Worm (Caenorhabditis elegans) whole organism, L3 larva: ENCODE data around the gene str-84.
A peak's percentile ranks its signal among the peaks of the same experiment; 100 is the strongest.

Experiments
- aly-2 ChIP-seq: fragments of 150-350 bp; optimal IDR thresholded peaks from 2 replicates; lab custom pipeline; 2014; ENCODE audit warnings: missing biosample characterization, missing genetic modification characterization
- ama-1 ChIP-seq: fragments of 150-350 bp; optimal IDR thresholded peaks from 2 replicates; lab custom pipeline; 2018
- ceh-16 ChIP-seq: sonication (generic microtip); optimal IDR thresholded peaks from 2 replicates; lab custom pipeline; 2017; ENCODE audit warnings: missing biosample characterization, missing genetic modification characterization
- ceh-28 ChIP-seq: fragments of 150-350 bp; optimal IDR thresholded peaks from 2 replicates; lab custom pipeline; 2014; ENCODE audit warnings: missing biosample characterization, missing genetic modification reagents, missing genetic modification characterization
- ceh-82 ChIP-seq: fragments of 150-350 bp; optimal IDR thresholded peaks from 2 replicates; lab custom pipeline; 2014; ENCODE audit warnings: missing biosample characterization, missing genetic modification characterization
- ceh-9 ChIP-seq: sonication (generic microtip); optimal IDR thresholded peaks from 2 replicates; lab custom pipeline; 2018; ENCODE audit warnings: missing biosample characterization, missing genetic modification characterization
- egl-27 ChIP-seq: sonication (generic microtip); optimal IDR thresholded peaks from 4 replicates; lab custom pipeline; 2017; ENCODE audit warnings: missing biosample characterization, missing genetic modification reagents, missing genetic modification characterization
- elt-1 ChIP-seq: fragments of 150-350 bp; optimal IDR thresholded peaks from 2 replicates; lab custom pipeline; 2014; ENCODE audit warnings: missing biosample characterization, missing genetic modification characterization
- elt-2 ChIP-seq: sonication (generic microtip); optimal IDR thresholded peaks from 2 replicates; lab custom pipeline; 2016; ENCODE audit warnings: missing genetic modification reagents, mild to moderate bottlenecking, missing genetic modification characterization, missing compliant biosample characterization
- fkh-10 ChIP-seq: sonication (generic microtip); optimal IDR thresholded peaks from 2 replicates; lab custom pipeline; 2017; ENCODE audit warnings: missing biosample characterization, missing genetic modification reagents, missing genetic modification characterization
- fkh-2 ChIP-seq: fragments of 150-350 bp; optimal IDR thresholded peaks from 2 replicates; lab custom pipeline; 2014; ENCODE audit warnings: missing biosample characterization, missing genetic modification reagents, missing genetic modification characterization
- fos-1 ChIP-seq: fragments of 150-350 bp; optimal IDR thresholded peaks from 2 replicates; lab custom pipeline; 2014; ENCODE audit warnings: missing biosample characterization, missing genetic modification characterization
- hmg-11 ChIP-seq: sonication (generic microtip); optimal IDR thresholded peaks from 2 replicates; lab custom pipeline; 2016; ENCODE audit warnings: missing genetic modification characterization, missing compliant biosample characterization
- jun-1 ChIP-seq: fragments of 150-350 bp; optimal IDR thresholded peaks from 2 replicates; lab custom pipeline; 2014; ENCODE audit warnings: missing biosample characterization, missing genetic modification reagents, missing genetic modification characterization
- mml-1 ChIP-seq: fragments of 150-350 bp; sonication (generic microtip); optimal IDR thresholded peaks from 3 replicates; lab custom pipeline; 2014; ENCODE audit warnings: missing biosample characterization, missing genetic modification characterization
- nhr-11 ChIP-seq: fragments of 150-350 bp; optimal IDR thresholded peaks from 2 replicates; lab custom pipeline; 2014; ENCODE audit warnings: missing biosample characterization, missing genetic modification characterization
- nhr-23 ChIP-seq: fragments of 150-350 bp; optimal IDR thresholded peaks from 2 replicates; lab custom pipeline; 2014; ENCODE audit warnings: missing biosample characterization, missing genetic modification reagents, missing genetic modification characterization
- nhr-237 ChIP-seq: fragments of 150-350 bp; optimal IDR thresholded peaks from 2 replicates; lab custom pipeline; 2014; ENCODE audit warnings: missing biosample characterization, missing genetic modification characterization
- nhr-25 ChIP-seq: sonication (generic microtip); optimal IDR thresholded peaks from 2 replicates; lab custom pipeline; 2017; ENCODE audit warnings: missing biosample characterization, missing genetic modification characterization
- nhr-43 ChIP-seq: sonication (generic microtip); optimal IDR thresholded peaks from 2 replicates; lab custom pipeline; 2016; ENCODE audit warnings: mild to moderate bottlenecking, missing genetic modification characterization, missing compliant biosample characterization; ENCODE audit not compliant: poor library complexity, severe bottlenecking
- nhr-67 ChIP-seq: fragments of 150-350 bp; optimal IDR thresholded peaks from 2 replicates; lab custom pipeline; 2014; ENCODE audit warnings: missing biosample characterization, missing genetic modification characterization
- nhr-77 ChIP-seq: fragments of 150-350 bp; optimal IDR thresholded peaks from 2 replicates; lab custom pipeline; 2014; ENCODE audit warnings: missing biosample characterization, missing genetic modification characterization
- pha-4 ChIP-seq: fragments of 150-350 bp; optimal IDR thresholded peaks from 2 replicates; lab custom pipeline; 2014; ENCODE audit warnings: missing biosample characterization, missing genetic modification reagents, missing genetic modification characterization
- pqm-1 ChIP-seq: fragments of 150-350 bp; optimal IDR thresholded peaks from 2 replicates; lab custom pipeline; 2017; ENCODE audit warnings: missing biosample characterization, missing genetic modification characterization, inconsistent platforms
- sea-2 ChIP-seq: fragments of 150-350 bp; sonication (generic microtip); optimal IDR thresholded peaks from 4 replicates; lab custom pipeline; 2014; ENCODE audit warnings: missing biosample characterization, missing genetic modification reagents, missing genetic modification characterization
- snpc-4 ChIP-seq: fragments of 150-350 bp; optimal IDR thresholded peaks from 2 replicates; lab custom pipeline; 2014; ENCODE audit warnings: missing biosample characterization, missing genetic modification characterization
- tbx-2 ChIP-seq: sonication (generic microtip); optimal IDR thresholded peaks from 2 replicates; lab custom pipeline; 2016; ENCODE audit warnings: mild to moderate bottlenecking, missing genetic modification characterization, missing compliant biosample characterization
- unc-39 ChIP-seq: sonication (generic microtip); optimal IDR thresholded peaks from 4 replicates; lab custom pipeline; 2017; ENCODE audit warnings: missing biosample characterization, missing genetic modification characterization
- unc-62 ChIP-seq: fragments of 150-350 bp; sonication (generic microtip); optimal IDR thresholded peaks from 4 replicates; lab custom pipeline; 2014; ENCODE audit warnings: missing biosample characterization, missing genetic modification reagents, missing genetic modification characterization
- ztf-4 ChIP-seq: fragments of 150-350 bp; optimal IDR thresholded peaks from 2 replicates; lab custom pipeline; 2014; ENCODE audit warnings: missing biosample characterization, missing genetic modification characterization

Gene str-84

ce11 chrV:8948996-8949395 lies 31.7 kb downstream of the str-84 start:
- no peak for TF ChIP-seq nhr-77 (tag; lab: Kevin White, UChicago)
- no peak for TF ChIP-seq snpc-4 (tag; lab: Kevin White, UChicago)
- TF ChIP-seq pqm-1: peak; percentile 66
- TF ChIP-seq ceh-28: no peak
- TF ChIP-seq sea-2 (GFP tag; lab: Kevin White, UChicago): no peak
- TF ChIP-seq ceh-82 (tag; lab: Kevin White, UChicago): no peak
- peak; percentile 82 for TF ChIP-seq elt-2

ce11 chrV:8948365-8948764 lies 32.4 kb downstream of the str-84 start:
- TF ChIP-seq elt-2: peak; percentile 44
- TF ChIP-seq egl-27: no peak

ce11 chrV:8947499-8947898 lies 33.2 kb downstream of the str-84 start, which contains the start of gene gck-1:
Gene gck-1, plus strand, starts transcription at chrV:8947799.
- TF ChIP-seq hmg-11 (tag; lab: Kevin White, UChicago) (no peak), fkh-10 (no peak), snpc-4 (tag; lab: Kevin White, UChicago) (no peak), unc-39 (tag; lab: Kevin White, UChicago) (no peak), nhr-11 (tag; lab: Kevin White, UChicago) (no peak), aly-2 (tag; lab: Kevin White, UChicago) (no peak), jun-1 (no peak), pqm-1 (no peak), nhr-23 (tag; lab: Kevin White, UChicago) (no peak), nhr-67 (tag; lab: Kevin White, UChicago) (no peak), egl-27 (no peak)
- TF ChIP-seq, all 47 proteins: peak for 0

ce11 chrV:8946142-8946541 lies 34.6 kb downstream of the str-84 start:
- TF ChIP-seq nhr-25: peak; percentile 12
- no peak for TF ChIP-seq nhr-67 (tag; lab: Kevin White, UChicago)
- TF ChIP-seq nhr-43 (tag; lab: Kevin White, UChicago): no peak
- TF ChIP-seq unc-62: no peak

- no peak for TF ChIP-seq nhr-25
- no peak for TF ChIP-seq tbx-2
- TF ChIP-seq fkh-10: no peak
- no peak for TF ChIP-seq ztf-4 (tag; lab: Kevin White, UChicago)
- TF ChIP-seq nhr-11 (tag; lab: Kevin White, UChicago): no peak
- no peak for TF ChIP-seq ama-1 (lab: Kevin White, UChicago)
- TF ChIP-seq fos-1: no peak
- no peak for TF ChIP-seq unc-62
- no peak for TF ChIP-seq nhr-237 (tag; lab: Kevin White, UChicago)
- no peak for TF ChIP-seq pqm-1
- TF ChIP-seq snpc-4 (tag; lab: Kevin White, UChicago): no peak
- TF ChIP-seq nhr-23 (tag; lab: Kevin White, UChicago): no peak
- no peak for TF ChIP-seq pha-4 (tag; lab: Kevin White, UChicago)
- no peak for TF ChIP-seq ceh-9 (tag; lab: Kevin White, UChicago)
- TF ChIP-seq unc-39 (tag; lab: Kevin White, UChicago): no peak
- TF ChIP-seq nhr-67 (tag; lab: Kevin White, UChicago): no peak
Measured at ce11 chrV:8944481-8944880, 36.3 kb downstream of the str-84 start.

- TF ChIP-seq egl-27 (no peak), mml-1 (tag; lab: Kevin White, UChicago) (no peak), fkh-2 (no peak), snpc-4 (tag; lab: Kevin White, UChicago) (no peak)
Measured at ce11 chrV:8943963-8944362, 36.8 kb downstream of the str-84 start, which contains the start of gene T19A5.3. Gene T19A5.3, minus strand, starts transcription at chrV:8944063.

ce11 chrV:8942437-8942978 lies 38.2 kb downstream of the str-84 start:
- TF ChIP-seq fos-1 (no peak), nhr-23 (tag; lab: Kevin White, UChicago) (peak; percentile 47), pqm-1 (no peak), nhr-237 (tag; lab: Kevin White, UChicago) (no peak), elt-2 (no peak), elt-1 (no peak), ceh-16 (tag; lab: Kevin White, UChicago) (no peak), ceh-28 (no peak)
